Fruit fly (Drosophila melanogaster) whole organism, embryonic: ENCODE data around the gene CG42514.

Source experiments
- Asciz ChIP-seq: fragments of 200-800 bp; sonication (Bioruptor generic); optimal IDR thresholded peaks from 2 replicates; lab custom pipeline; 2017; ENCODE audit warnings: missing biosample characterization, mild to moderate bottlenecking, missing genetic modification characterization, missing genetic modification reagents
- CG10209 ChIP-seq: fragments of 200-800 bp; sonication (Bioruptor generic); optimal IDR thresholded peaks from 3 replicates; lab custom pipeline; 2017; ENCODE audit warnings: missing biosample characterization, mild to moderate bottlenecking, missing genetic modification characterization, missing genetic modification reagents
- CG1024 ChIP-seq: fragments of 200-800 bp; sonication (Bioruptor generic); IDR thresholded peaks from 2 replicates; pipeline ENCODE4 v1.3.6; 2022; ENCODE audit warnings: missing biosample characterization, missing genetic modification characterization
- CG10274 ChIP-seq: fragments of 200-800 bp; sonication (Bioruptor generic); optimal IDR thresholded peaks from 3 replicates; lab custom pipeline; 2017; ENCODE audit warnings: missing biosample characterization, mild to moderate bottlenecking, missing genetic modification characterization
- CG11398 ChIP-seq: fragments of 200-800 bp; sonication (Bioruptor generic); optimal IDR thresholded peaks from 2 replicates; lab custom pipeline; 2016; ENCODE audit warnings: missing biosample characterization, missing genetic modification characterization
- CG11695 ChIP-seq: fragments of 200-800 bp; sonication (Bioruptor generic); IDR thresholded peaks from 3 replicates; pipeline ENCODE4 v1.3.6; 2022; ENCODE audit warnings: missing biosample characterization, missing genetic modification characterization
- CG12659 ChIP-seq: fragments of 200-800 bp; sonication (Bioruptor generic); optimal IDR thresholded peaks from 3 replicates; lab custom pipeline; 2017; ENCODE audit warnings: mild to moderate bottlenecking, missing biosample characterization, missing genetic modification reagents, missing genetic modification characterization
- CG13624 ChIP-seq: fragments of 200-800 bp; sonication (Bioruptor generic); optimal IDR thresholded peaks from 2 replicates; lab custom pipeline; 2016; ENCODE audit warnings: missing biosample characterization, missing genetic modification characterization
- CG14710 ChIP-seq: fragments of 200-800 bp; sonication (Bioruptor generic); optimal IDR thresholded peaks from 3 replicates; lab custom pipeline; 2019; ENCODE audit warnings: missing biosample characterization, mild to moderate bottlenecking, missing genetic modification characterization, moderate library complexity
- CG1529 ChIP-seq: fragments of 200-800 bp; sonication (Bioruptor generic); optimal IDR thresholded peaks from 3 replicates; lab custom pipeline; 2018; ENCODE audit warnings: missing biosample characterization, missing genetic modification characterization
- CG1603 ChIP-seq: fragments of 200-800 bp; sonication (Bioruptor generic); optimal IDR thresholded peaks from 2 replicates; lab custom pipeline; 2019; ENCODE audit warnings: missing biosample characterization, mild to moderate bottlenecking, missing genetic modification characterization, moderate library complexity
- CG4328 ChIP-seq: fragments of 200-800 bp; sonication (Bioruptor generic); optimal IDR thresholded peaks from 3 replicates; lab custom pipeline; 2017; ENCODE audit warnings: missing biosample characterization, missing genetic modification reagents, missing genetic modification characterization
- CG4360 ChIP-seq: fragments of 200-800 bp; sonication (Bioruptor generic); IDR thresholded peaks from 2 replicates; pipeline ENCODE4 v1.3.6; 2022; ENCODE audit warnings: missing biosample characterization, missing genetic modification characterization
- CG4404 ChIP-seq: fragments of 200-800 bp; sonication (Bioruptor generic); IDR thresholded peaks from 2 replicates; pipeline ENCODE4 v1.3.6; 2022; ENCODE audit warnings: missing biosample characterization, missing genetic modification characterization
- CG4424 ChIP-seq: fragments of 200-800 bp; sonication (Bioruptor generic); optimal IDR thresholded peaks from 3 replicates; lab custom pipeline; 2016; ENCODE audit warnings: missing biosample characterization, missing genetic modification characterization
- CG6791 ChIP-seq: fragments of 200-800 bp; sonication (Bioruptor generic); IDR thresholded peaks from 3 replicates; pipeline ENCODE4 v1.3.6; 2022; ENCODE audit warnings: missing biosample characterization, missing genetic modification characterization; ENCODE audit not compliant: partially characterized antibody
- CG8478 ChIP-seq: fragments of >200 bp; optimal IDR thresholded peaks from 2 replicates; lab custom pipeline; 2018
- CG9727 ChIP-seq: fragments of 200-800 bp; sonication (Bioruptor generic); optimal IDR thresholded peaks from 3 replicates; lab custom pipeline; 2017; ENCODE audit warnings: missing biosample characterization, mild to moderate bottlenecking, missing genetic modification characterization
- Dp ChIP-seq: fragments of 200-800 bp; sonication (Bioruptor generic); optimal IDR thresholded peaks from 2 replicates; lab custom pipeline; 2018; ENCODE audit warnings: missing biosample characterization, mild to moderate bottlenecking, missing genetic modification characterization, moderate library complexity
- E2f2 ChIP-seq: fragments of 200-800 bp; sonication (Bioruptor generic); IDR thresholded peaks from 2 replicates; pipeline ENCODE4 v1.3.6; 2022; ENCODE audit warnings: missing biosample characterization, missing genetic modification characterization
- Ets65A ChIP-seq: fragments of 200-800 bp; sonication (Bioruptor generic); peaks from one replicate; lab custom pipeline; 2016; ENCODE audit warnings: missing biosample characterization, missing genetic modification characterization
- Gsc ChIP-seq: fragments of 200-800 bp; sonication (Bioruptor generic); IDR thresholded peaks from 2 replicates; pipeline ENCODE4 v1.3.6; 2022; ENCODE audit warnings: missing biosample characterization, missing genetic modification characterization
- HHEX ChIP-seq: fragments of 200-800 bp; sonication (Bioruptor generic); optimal IDR thresholded peaks from 3 replicates; lab custom pipeline; 2017; ENCODE audit warnings: missing biosample characterization, mild to moderate bottlenecking, missing genetic modification characterization, missing genetic modification reagents
- Hand ChIP-seq: fragments of 200-800 bp; sonication (Bioruptor generic); optimal IDR thresholded peaks from 2 replicates; lab custom pipeline; 2017; ENCODE audit warnings: mild to moderate bottlenecking, missing biosample characterization, missing genetic modification reagents, missing genetic modification characterization
- Hr78 ChIP-seq, 2 experiments: fragments of 200-800 bp in 1 of 2; fragments of >200 bp in 1 of 2; sonication (Bioruptor generic) in 1 of 2; optimal IDR thresholded peaks; 2 replicates each; lab custom pipeline; 2017 to 2019; ENCODE audit warnings: missing biosample characterization in 2 of 2, missing genetic modification characterization in 2 of 2, mild to moderate bottlenecking in 1 of 2, moderate library complexity in 1 of 2
- Oaz ChIP-seq: fragments of 200-800 bp; sonication (Bioruptor generic); IDR thresholded peaks from 2 replicates; pipeline ENCODE4 v1.3.6; 2022; ENCODE audit warnings: missing biosample characterization, missing genetic modification characterization
- PHDP ChIP-seq: fragments of 200-800 bp; sonication (Bioruptor generic); optimal IDR thresholded peaks from 3 replicates; lab custom pipeline; 2018; ENCODE audit warnings: missing biosample characterization, mild to moderate bottlenecking, missing genetic modification characterization, moderate library complexity
- Scr ChIP-seq: fragments of 200-800 bp; sonication (Bioruptor generic); IDR thresholded peaks from 2 replicates; pipeline ENCODE4 v1.3.6; 2022; ENCODE audit warnings: missing biosample characterization, missing genetic modification characterization; ENCODE audit not compliant: partially characterized antibody
- al ChIP-seq: fragments of 200-800 bp; sonication (Bioruptor generic); IDR thresholded peaks from 2 replicates; pipeline ENCODE4 v1.3.6; 2022; ENCODE audit warnings: missing biosample characterization, missing genetic modification characterization
- bigmax ChIP-seq: fragments of 200-800 bp; sonication (Bioruptor generic); optimal IDR thresholded peaks from 2 replicates; lab custom pipeline; 2018; ENCODE audit warnings: missing biosample characterization, mild to moderate bottlenecking, missing genetic modification characterization
- bowl ChIP-seq: fragments of 200-800 bp; sonication (Bioruptor generic); IDR thresholded peaks from 2 replicates; pipeline ENCODE4 v1.3.6; 2022; ENCODE audit warnings: missing biosample characterization, missing genetic modification characterization
- chm ChIP-seq: fragments of 200-800 bp; sonication (Bioruptor generic); IDR thresholded peaks from 2 replicates; pipeline ENCODE4 v1.3.6; 2022; ENCODE audit warnings: missing biosample characterization, missing genetic modification characterization
- esg ChIP-seq: fragments of 200-800 bp; sonication (Bioruptor generic); conservative IDR thresholded peaks from 2 replicates; pipeline ENCODE4 v1.3.6; 2022; ENCODE audit warnings: missing biosample characterization, missing genetic modification characterization
- exex ChIP-seq: fragments of 200-800 bp; sonication (Bioruptor generic); optimal IDR thresholded peaks from 4 replicates; lab custom pipeline; 2018; ENCODE audit warnings: missing biosample characterization, mild to moderate bottlenecking, missing genetic modification characterization, moderate library complexity
- fd96Cb ChIP-seq: fragments of 200-800 bp; sonication (Bioruptor generic); optimal IDR thresholded peaks from 2 replicates; lab custom pipeline; 2018; ENCODE audit warnings: missing biosample characterization, mild to moderate bottlenecking, missing genetic modification characterization, moderate library complexity
- gfzf ChIP-seq: fragments of 200-800 bp; sonication (Bioruptor generic); optimal IDR thresholded peaks from 2 replicates; lab custom pipeline; 2016; ENCODE audit warnings: missing biosample characterization, mild to moderate bottlenecking, missing genetic modification characterization, moderate library complexity
- ken ChIP-seq: fragments of 200-800 bp; sonication (Bioruptor generic); IDR thresholded peaks from 3 replicates; pipeline ENCODE4 v1.3.6; 2022; ENCODE audit warnings: missing biosample characterization, missing genetic modification characterization
- luna ChIP-seq: fragments of 200-800 bp; sonication (Bioruptor generic); optimal IDR thresholded peaks from 2 replicates; lab custom pipeline; 2016; ENCODE audit warnings: missing biosample characterization, missing genetic modification characterization
- nerfin-1 ChIP-seq: fragments of 200-800 bp; sonication (Bioruptor generic); optimal IDR thresholded peaks from 3 replicates; lab custom pipeline; 2019; ENCODE audit warnings: missing biosample characterization, mild to moderate bottlenecking, missing genetic modification characterization, moderate library complexity
- nmo ChIP-seq: fragments of 200-800 bp; sonication (Bioruptor generic); optimal IDR thresholded peaks from 2 replicates; lab custom pipeline; 2018; ENCODE audit warnings: missing biosample characterization, mild to moderate bottlenecking, missing genetic modification characterization, moderate library complexity
- peb ChIP-seq: fragments of 200-800 bp; sonication (Bioruptor generic); IDR thresholded peaks from 2 replicates; pipeline ENCODE4 v1.3.6; 2022; ENCODE audit warnings: missing biosample characterization, missing genetic modification characterization
- rib ChIP-seq: fragments of 200-800 bp; sonication (Bioruptor generic); IDR thresholded peaks from 2 replicates; pipeline ENCODE4 v1.3.6; 2022; ENCODE audit warnings: missing biosample characterization, missing genetic modification characterization
- shn ChIP-seq: fragments of 200-800 bp; sonication (Bioruptor generic); optimal IDR thresholded peaks from 3 replicates; lab custom pipeline; 2016; ENCODE audit warnings: missing biosample characterization, missing genetic modification characterization
- sqz ChIP-seq: fragments of 200-800 bp; sonication (Bioruptor generic); optimal IDR thresholded peaks from 3 replicates; lab custom pipeline; 2018; ENCODE audit warnings: missing biosample characterization, mild to moderate bottlenecking, missing genetic modification characterization
- usp ChIP-seq: fragments of >200 bp; optimal IDR thresholded peaks from 2 replicates; lab custom pipeline; 2017; ENCODE audit warnings: missing biosample characterization, missing genetic modification characterization
- wdn ChIP-seq: fragments of 200-800 bp; sonication (Bioruptor generic); IDR thresholded peaks from 2 replicates; pipeline ENCODE4 v1.3.6; 2022; ENCODE audit warnings: missing biosample characterization, missing genetic modification characterization
- wor ChIP-seq: fragments of 200-800 bp; sonication (Bioruptor generic); IDR thresholded peaks from 2 replicates; pipeline ENCODE4 v1.3.6; 2022; ENCODE audit warnings: missing biosample characterization, missing genetic modification characterization
- z ChIP-seq: fragments of 200-800 bp; sonication (Bioruptor generic); IDR thresholded peaks from 3 replicates; pipeline ENCODE4 v1.3.6; 2022; ENCODE audit warnings: missing biosample characterization, missing genetic modification characterization
- zfh1 ChIP-seq: fragments of 200-800 bp; sonication (Bioruptor generic); IDR thresholded peaks from 3 replicates; pipeline ENCODE4 v1.3.6; 2022; ENCODE audit warnings: missing biosample characterization, missing genetic modification characterization

The CG42514 gene

dm6 chr3L:16483524-16484370 is 12.3 kb downstream of the CG42514 start, which contains the start of gene aos (continued):
- peak; percentile 94 for TF ChIP-seq Asciz (GFP tag; lab: Kevin White, UChicago)
- TF ChIP-seq CG4328 = peak; percentile 78
- TF ChIP-seq ken (GFP tag; lab: Robert Waterston, UW) = no peak
- TF ChIP-seq Gsc (GFP tag; lab: Robert Waterston, UW) = peak; percentile 42; the same call in 1 of the 2 replicates
- TF ChIP-seq CG6791 (GFP tag; lab: Robert Waterston, UW) = peak; percentile 69; the same call in 2 of the 3 replicates
- no peak for TF ChIP-seq Dp (GFP tag; lab: Kevin White, UChicago)
- peak; percentile 91 for TF ChIP-seq Ets65A (GFP tag; lab: Kevin White, UChicago)
- TF ChIP-seq CG8478 (lab: Kevin White, UChicago) = no peak
- peak; percentile 94 for TF ChIP-seq CG4424 (GFP tag; lab: Kevin White, UChicago)
- TF ChIP-seq CG1529 = peak; percentile 72
- TF ChIP-seq CG4404 (GFP tag; lab: Robert Waterston, UW) = peak; percentile 92
- TF ChIP-seq CG4360 (GFP tag; lab: Robert Waterston, UW) = peak; percentile 84
- peak; percentile 69 for TF ChIP-seq CG1603 (tag; lab: Kevin White, UChicago)
- TF ChIP-seq chm (GFP tag; lab: Robert Waterston, UW) = peak; percentile 54; the same call in 1 of the 2 replicates
- TF ChIP-seq nerfin-1 = peak; percentile 84
- no peak for TF ChIP-seq gfzf
- peak; percentile 40 for TF ChIP-seq exex (tag; lab: Kevin White, UChicago)
- TF ChIP-seq CG13624 (GFP tag; lab: Kevin White, UChicago) = no peak
- peak; percentile 97 for TF ChIP-seq CG14710 (tag; lab: Kevin White, UChicago)
- peak in 1 of 2 experiments; percentile 86 for TF ChIP-seq Hr78 (GFP tag; optimal IDR thresholded peaks at IDR 0.05; lab: Kevin White, UChicago)
- TF ChIP-seq z (GFP tag; lab: Robert Waterston, UW) = no peak; the same call in 2 of the 3 replicates
- peak; percentile 93 for TF ChIP-seq CG11695 (GFP tag; lab: Robert Waterston, UW)
- TF ChIP-seq shn = peak; percentile 28
- TF ChIP-seq peb (GFP tag; lab: Robert Waterston, UW) = peak; percentile 23; the same call in 1 of the 2 replicates
- TF ChIP-seq fd96Cb = peak; percentile 92
- peak; percentile 69 for TF ChIP-seq al (GFP tag; lab: Robert Waterston, UW)
- peak; percentile 39; the same call in 1 of the 2 replicates for TF ChIP-seq wdn (GFP tag; lab: Robert Waterston, UW)
- TF ChIP-seq rib (GFP tag; lab: Robert Waterston, UW) = peak; percentile 56
- peak; percentile 78 for TF ChIP-seq sqz (GFP tag; lab: Kevin White, UChicago)
- peak; percentile 53 for TF ChIP-seq CG10274 (GFP tag; lab: Kevin White, UChicago)
- TF ChIP-seq CG11398 (GFP tag; lab: Kevin White, UChicago) = no peak
- TF ChIP-seq wor (GFP tag; lab: Robert Waterston, UW) = peak; percentile 73
- TF ChIP-seq zfh1 (GFP tag; lab: Robert Waterston, UW) = peak; percentile 84
- 0 out of 2 replicates have a peak, but pooled peaks have one; percentile 9 for TF ChIP-seq Scr (GFP tag; lab: Robert Waterston, UW)
- TF ChIP-seq E2f2 = peak; percentile 68
- peak; percentile 54 for TF ChIP-seq nmo
- no peak for TF ChIP-seq usp (GFP tag; lab: Kevin White, UChicago)
- TF ChIP-seq CG9727 (GFP tag; lab: Kevin White, UChicago) = peak; percentile 97
- TF ChIP-seq bigmax = no peak
- TF ChIP-seq HHEX (GFP tag; lab: Kevin White, UChicago) = peak; percentile 84
- peak; percentile 69 for TF ChIP-seq Hand (GFP tag; lab: Kevin White, UChicago)
- peak; percentile 90 for TF ChIP-seq PHDP (tag; lab: Kevin White, UChicago)
- TF ChIP-seq CG1024 (GFP tag; lab: Robert Waterston, UW) = peak; percentile 36; the same call in 1 of the 2 replicates
- TF ChIP-seq luna (GFP tag; lab: Kevin White, UChicago) = no peak
- TF ChIP-seq Oaz (GFP tag; lab: Robert Waterston, UW) = peak; percentile 43; the same call in 1 of the 2 replicates
- no peak for TF ChIP-seq bowl
- TF ChIP-seq esg (GFP tag; lab: Robert Waterston, UW) = peak; percentile 80
- peak; percentile 93 for TF ChIP-seq CG10209 (GFP tag; lab: Kevin White, UChicago)
- peak; percentile 96 for TF ChIP-seq CG12659 (GFP tag; lab: Kevin White, UChicago)
